Fruit fly (Drosophila melanogaster): ENCODE data around the gene CG14285.
A peak's percentile ranks its signal among the peaks of the same experiment; 100 is the strongest.

Gene CG14285

dm6 chr3R:18997388-18998287, 27.3 kb upstream of the CG14285 start (continued):
- TF ChIP-seq CG11560 (tag; IDR thresholded peaks at IDR 0.05) (no peak), ems (GFP tag; optimal IDR thresholded peaks at IDR 0.05) (no peak), ewg (GFP tag; optimal IDR thresholded peaks at IDR 0.05) (peak; percentile 80), jigr1 (GFP tag; IDR thresholded peaks at IDR 0.05) (no peak), CG7839 (tag; optimal IDR thresholded peaks at IDR 0.05) (no peak), Asciz (GFP tag; optimal IDR thresholded peaks at IDR 0.05) (peak; percentile 89), HLH4C (GFP tag; IDR thresholded peaks at IDR 0.05; ENCODE audit: partially characterized antibody) (no peak), CG11456 (GFP tag; IDR thresholded peaks at IDR 0.05) (no peak), prd (optimal IDR thresholded peaks at IDR 0.05) (no peak), prd (GFP tag; IDR thresholded peaks at IDR 0.05) (no peak), eyg (GFP tag; optimal IDR thresholded peaks at IDR 0.05) (no peak), Med (GFP tag) (peak; percentile 79), Abd-B (GFP tag; optimal IDR thresholded peaks at IDR 0.05) (peak; percentile 12), Dek (tag; optimal IDR thresholded peaks at IDR 0.05) (peak; percentile 6), gem (tag; optimal IDR thresholded peaks at IDR 0.05) (peak; percentile 77), CG9727 (GFP tag; optimal IDR thresholded peaks at IDR 0.05) (peak; percentile 58), CG1602 (GFP tag; optimal IDR thresholded peaks at IDR 0.05) (peak; percentile 56), Nf-YB (GFP tag; optimal IDR thresholded peaks at IDR 0.05) (peak; percentile 76), vvl (GFP tag; IDR thresholded peaks at IDR 0.05) (peak; percentile 14; the same call in 1 of the 2 replicates), gcm2 (GFP tag; optimal IDR thresholded peaks at IDR 0.05) (peak; percentile 42), lab (GFP tag; optimal IDR thresholded peaks at IDR 0.05) (peak; percentile 26), CG13123 (GFP tag; optimal IDR thresholded peaks at IDR 0.05) (peak; percentile 54), Pdp1 (GFP tag; optimal IDR thresholded peaks at IDR 0.05) (peak in 1 of 2 experiments; percentile 38), CG4730 (GFP tag; IDR thresholded peaks at IDR 0.05) (no peak), Atf6 (GFP tag; IDR thresholded peaks at IDR 0.05) (peak; percentile 49; the same call in 1 of the 2 replicates), ERR (GFP tag; optimal IDR thresholded peaks at IDR 0.05) (no peak), oc (tag; optimal IDR thresholded peaks at IDR 0.05) (peak; percentile 87), so (GFP tag; IDR thresholded peaks at IDR 0.05) (peak; percentile 84), fd3F (GFP tag; optimal IDR thresholded peaks at IDR 0.05) (no peak), CG17328 (GFP tag; IDR thresholded peaks at IDR 0.05) (peak; percentile 85), CG3065 (GFP tag; optimal IDR thresholded peaks at IDR 0.05) (peak; percentile 57), mirr (GFP tag; optimal IDR thresholded peaks at IDR 0.05) (no peak), CG8089 (GFP tag; optimal IDR thresholded peaks at IDR 0.05) (peak; percentile 85), p53 (GFP tag; optimal IDR thresholded peaks at IDR 0.05) (no peak), CG33557 (GFP tag; optimal IDR thresholded peaks at IDR 0.05) (peak; percentile 97), lov (optimal IDR thresholded peaks at IDR 0.05) (no peak), lov (GFP tag; IDR thresholded peaks at IDR 0.05) (peak; percentile 81; the same call in 2 of the 3 replicates), CG11723 (GFP tag; optimal IDR thresholded peaks at IDR 0.05) (peak; percentile 93), CG8388 (GFP tag; optimal IDR thresholded peaks at IDR 0.05) (peak; percentile 82), esg (GFP tag; conservative IDR thresholded peaks at IDR 0.05) (no peak), CG42726 (GFP tag; IDR thresholded peaks at IDR 0.05; ENCODE audit: partially characterized antibody) (no peak), nerfin-2 (GFP tag; IDR thresholded peaks at IDR 0.05; ENCODE audit: partially characterized antibody) (no peak), CG10267 (tag; optimal IDR thresholded peaks at IDR 0.05) (peak; percentile 21), ara (GFP tag; IDR thresholded peaks at IDR 0.05) (peak; percentile 82), CG43689 (GFP tag; IDR thresholded peaks at IDR 0.05) (no peak), maf-S (GFP tag; optimal IDR thresholded peaks at IDR 0.05) (peak; percentile 26), Bdp1 (GFP tag; optimal IDR thresholded peaks at IDR 0.05) (peak; percentile 73), CTCF (GFP tag; optimal IDR thresholded peaks at IDR 0.05) (peak; percentile 45), Lpt (GFP tag; optimal IDR thresholded peaks at IDR 0.05) (no peak), CoRest (tag; optimal IDR thresholded peaks at IDR 0.05) (peak; percentile 68)

Data from whole organism, embryonic.